Worm (Caenorhabditis elegans) whole organism, dauer: ENCODE results near the gene sru-37.

Experiments used
- unc-62 ChIP-seq: sonication (generic microtip); optimal IDR thresholded peaks from 2 replicates; lab custom pipeline; 2017; ENCODE audit warnings: missing biosample characterization, missing genetic modification reagents, missing genetic modification characterization

The sru-37 gene

DNA sequence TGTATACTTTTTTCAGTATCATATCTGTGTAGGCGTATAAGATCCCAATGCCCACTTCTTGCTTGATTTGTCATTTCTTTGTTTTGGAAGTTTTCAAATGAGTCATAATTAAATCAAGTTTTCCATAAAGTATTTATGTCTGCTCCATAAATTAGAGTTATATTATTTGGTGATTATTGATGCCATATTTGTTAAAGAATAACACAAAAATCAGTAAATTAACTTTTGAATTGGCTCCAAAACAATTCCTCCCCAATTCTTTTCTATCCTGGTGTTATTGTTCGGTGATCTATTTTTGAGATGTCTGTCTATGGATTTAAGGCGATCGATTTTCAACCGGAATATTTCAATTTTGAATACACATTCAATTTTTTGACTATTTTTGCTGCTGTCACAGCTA, at the start of gene sru-37:
TSS of gene sru-37 (plus strand) at position 301 of the 400 bp plus-strand sequence.
- no peak for TF ChIP-seq unc-62

DNA sequence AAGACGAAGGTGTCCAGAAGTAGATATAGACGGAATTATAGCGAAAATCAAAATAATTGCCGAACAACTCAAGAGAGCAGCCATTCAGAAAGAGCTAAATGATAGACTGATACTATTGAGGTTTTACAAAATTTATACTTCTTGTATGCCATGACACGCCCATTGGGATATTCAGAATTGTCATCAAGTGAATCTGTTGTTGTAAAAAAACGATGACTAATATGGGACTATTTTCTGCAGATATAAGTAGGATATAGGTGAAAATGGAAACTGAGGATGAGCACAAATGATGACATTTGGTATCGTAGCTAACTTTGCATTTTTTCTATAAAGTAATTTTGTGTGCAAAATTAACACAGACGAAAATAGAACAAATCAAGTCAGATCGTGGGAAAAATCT, 49.5 kb upstream of the sru-37 start, which contains the start of gene F58E6.8:
TSS of gene F58E6.8 (minus strand) at position 101 of the 400 bp plus-strand sequence.
- no peak for TF ChIP-seq unc-62

DNA sequence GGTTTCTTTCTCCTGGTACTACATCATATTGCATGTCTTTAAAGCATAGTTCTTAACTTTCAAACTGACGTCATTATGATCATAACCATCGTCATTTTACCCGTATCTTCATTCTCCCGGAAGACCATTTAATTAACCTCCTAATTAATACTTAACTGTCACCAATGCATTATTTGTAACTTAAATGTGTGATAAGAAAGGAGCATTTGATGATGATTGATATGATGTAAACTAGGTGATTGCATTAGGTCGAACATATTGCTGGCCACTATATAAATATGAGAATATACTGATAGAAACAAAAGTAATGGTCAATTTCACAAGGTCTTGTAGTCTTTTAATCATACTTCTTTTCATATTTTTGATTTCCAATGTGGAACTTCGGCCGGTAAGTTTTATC, 49.0 kb upstream of the sru-37 start, which contains the start of gene hrg-3:
TSS of gene hrg-3 (plus strand) at position 227 of the 400 bp plus-strand sequence.
- TF ChIP-seq unc-62: no peak

DNA sequence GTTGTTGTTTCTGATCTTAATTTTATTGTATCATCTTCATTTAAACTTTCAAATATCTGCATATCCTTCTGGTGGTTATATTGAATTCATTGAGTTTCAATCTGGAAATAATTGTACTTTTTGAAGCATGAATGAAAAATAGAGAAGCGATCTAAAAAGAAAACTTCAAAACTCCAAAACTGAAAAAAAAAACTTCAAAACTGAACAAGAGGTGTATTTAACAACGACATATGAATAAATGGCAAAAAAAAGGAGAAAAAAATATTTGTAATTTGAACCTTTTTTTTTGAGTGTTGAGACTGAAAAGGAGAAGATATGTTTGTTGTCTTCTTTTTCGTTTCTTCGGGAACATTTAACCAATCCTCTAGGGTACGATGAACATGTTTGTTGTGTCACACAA, 47.4 kb upstream of the sru-37 start, which contains the start of gene F58E6.11:
TSS of gene F58E6.11 (minus strand) at position 101 of the 400 bp plus-strand sequence.
- TF ChIP-seq unc-62: no peak

DNA sequence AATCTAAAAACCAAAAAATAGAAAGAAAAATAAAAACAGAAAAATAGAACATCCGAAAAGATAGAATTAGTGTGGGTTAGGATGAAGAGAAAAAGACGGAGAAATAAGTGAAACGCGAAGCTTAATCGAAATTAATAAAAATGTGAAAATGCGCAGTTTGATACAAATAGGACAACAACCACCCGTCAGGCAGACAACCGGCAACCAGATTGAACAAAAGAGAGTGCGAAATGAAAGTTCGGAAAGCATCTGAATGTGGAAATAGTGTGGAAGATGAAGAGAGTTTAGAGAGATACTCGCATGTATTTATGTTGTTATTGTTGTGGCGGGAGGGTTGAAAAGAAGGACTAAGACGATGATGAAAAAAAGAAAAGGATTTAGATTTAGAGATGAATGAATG, 46.8 kb upstream of the sru-37 start:
- no peak for TF ChIP-seq unc-62

DNA sequence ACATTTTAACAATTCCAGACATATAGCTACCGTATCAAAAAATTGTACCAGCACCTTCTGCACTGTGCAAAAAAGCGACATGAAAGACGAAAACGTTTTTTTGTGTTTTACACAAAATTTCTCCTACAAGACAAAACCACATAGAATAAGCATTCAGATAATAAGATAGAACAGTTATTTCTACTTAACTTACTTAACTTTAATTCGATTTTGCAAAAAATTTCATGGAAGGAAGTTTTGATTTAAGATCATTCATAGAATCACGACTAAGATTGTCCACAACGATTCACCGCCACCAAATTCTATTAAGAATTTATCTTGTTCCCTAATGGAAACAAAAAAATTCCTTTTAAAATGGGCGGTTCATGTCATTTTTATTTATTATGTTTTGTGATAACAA, 41.5 kb upstream of the sru-37 start:
- TF ChIP-seq unc-62: no peak

DNA sequence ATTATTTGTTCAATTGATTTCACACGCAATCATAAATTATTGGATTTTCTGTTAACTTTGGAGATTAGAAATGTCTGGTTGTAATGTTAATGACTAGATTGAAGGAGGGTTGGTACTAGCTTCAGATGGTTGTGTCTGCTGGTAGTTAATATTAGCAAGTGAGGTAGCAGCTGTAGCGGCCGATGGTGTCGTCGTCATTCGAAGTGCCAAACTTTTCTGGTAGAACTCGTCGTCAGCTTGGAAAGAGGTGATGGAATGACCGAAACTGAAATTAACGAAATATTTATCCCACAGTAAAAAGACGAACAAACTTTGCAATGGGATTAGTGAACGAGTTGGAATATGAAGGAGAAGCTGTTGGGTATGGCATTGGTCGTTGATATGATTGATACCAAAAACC, 40.7 kb upstream of the sru-37 start:
- no peak for TF ChIP-seq unc-62

DNA sequence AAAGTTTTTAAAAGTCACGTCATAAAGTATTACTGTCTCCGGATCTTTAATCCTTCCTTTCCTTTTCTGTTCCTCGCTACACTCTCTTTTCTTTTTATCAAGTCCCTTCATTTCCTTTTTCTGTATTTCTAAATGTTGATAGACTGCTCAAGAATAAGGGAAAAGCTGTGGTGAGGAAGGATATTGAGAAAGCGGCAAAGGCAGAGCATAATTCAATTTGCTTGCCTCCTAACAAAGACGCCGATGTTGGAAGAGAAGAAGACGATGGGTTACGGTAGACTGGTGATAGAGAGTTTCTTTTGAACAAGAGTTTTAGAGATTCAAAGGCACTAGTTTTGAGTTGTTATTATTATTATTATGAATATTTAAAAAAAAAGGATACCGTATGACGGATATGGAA, 39.6 kb upstream of the sru-37 start:
- TF ChIP-seq unc-62: no peak

DNA sequence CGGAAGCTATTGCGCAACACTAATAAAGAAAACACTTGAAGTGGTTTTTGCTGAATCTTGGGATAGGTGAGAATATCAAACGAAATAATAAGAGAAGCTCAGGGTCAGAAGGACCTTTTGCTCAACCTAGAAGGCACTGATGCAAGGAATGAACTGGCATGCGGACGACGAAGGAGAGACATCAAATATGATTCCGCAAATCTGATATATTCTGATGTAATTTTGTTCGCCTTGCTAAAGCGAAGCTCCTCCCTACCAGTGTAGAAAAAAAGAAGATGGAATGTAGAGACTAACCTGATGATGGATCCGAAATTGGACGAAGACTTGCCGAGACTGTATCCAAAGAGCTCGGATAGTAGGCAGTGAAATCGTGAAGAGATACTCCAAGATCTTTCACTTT, 37.3 kb upstream of the sru-37 start:
- no peak for TF ChIP-seq unc-62

DNA sequence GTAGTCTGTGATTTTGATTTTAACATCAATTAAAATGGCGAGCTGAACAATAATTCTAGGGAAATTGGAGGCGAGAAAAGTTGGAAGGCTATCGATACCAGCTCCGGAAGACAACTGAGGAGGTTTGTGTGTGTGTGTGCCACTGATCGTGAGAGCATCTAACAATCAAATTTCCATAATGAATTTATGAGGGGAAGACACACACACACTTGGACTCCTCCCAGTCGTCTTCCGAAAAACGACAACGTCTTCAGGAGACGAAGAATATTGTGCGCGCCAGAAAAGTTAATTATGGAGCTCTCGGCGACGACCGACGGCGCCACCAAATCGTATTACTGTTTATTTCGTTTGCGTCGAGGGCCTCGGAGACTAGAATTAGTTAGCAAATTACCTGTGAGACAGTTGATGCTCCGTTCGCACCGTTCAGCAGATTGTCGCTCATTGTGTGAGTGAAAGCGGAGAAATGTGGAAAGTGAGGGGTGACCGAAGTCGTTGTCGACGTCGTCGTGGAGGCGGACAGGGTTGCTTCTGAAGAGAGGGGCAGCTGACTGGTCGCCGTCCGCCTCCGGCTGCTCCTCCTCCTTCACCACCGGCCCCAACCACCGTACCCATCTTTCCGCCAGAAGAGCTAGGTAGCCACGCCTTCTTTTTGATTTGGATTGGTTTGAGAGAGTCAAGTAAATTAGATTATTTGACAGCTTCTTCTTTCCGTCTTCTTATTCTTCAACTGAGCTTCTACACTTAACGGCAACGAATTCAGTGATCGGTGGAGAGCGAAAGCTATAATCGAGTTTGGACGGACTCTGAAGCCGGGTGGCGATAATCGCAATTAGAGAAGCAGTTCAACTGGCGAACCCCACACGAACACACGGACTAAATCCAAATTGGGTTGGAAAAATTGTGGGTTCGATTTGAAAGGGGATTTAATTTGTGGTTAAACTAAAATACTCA, 36.2 kb upstream of the sru-37 start, which contains the start of gene unc-42:
TSS of gene unc-42 (minus strand) at position 564 of the 951 bp plus-strand sequence.
- TF ChIP-seq unc-62: no peak

DNA sequence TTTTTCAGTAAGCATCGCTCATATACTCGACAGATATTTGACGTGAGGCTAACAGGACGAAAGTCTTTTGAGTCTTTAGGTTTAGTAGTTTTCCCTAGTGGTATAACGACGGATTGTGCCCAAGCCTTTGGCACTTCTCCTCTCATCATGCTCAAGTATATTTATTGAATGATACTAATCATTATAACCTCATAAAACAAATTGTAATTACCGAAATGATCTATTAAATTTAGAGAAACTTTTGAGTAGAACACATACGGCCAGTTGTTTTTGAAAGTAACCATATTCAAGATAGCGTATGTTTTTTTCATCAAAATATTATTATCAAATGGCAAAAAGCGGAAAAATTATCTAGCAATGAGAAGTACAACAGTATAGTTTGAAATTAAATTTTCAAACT, 34.0 kb upstream of the sru-37 start:
- TF ChIP-seq unc-62: no peak

DNA sequence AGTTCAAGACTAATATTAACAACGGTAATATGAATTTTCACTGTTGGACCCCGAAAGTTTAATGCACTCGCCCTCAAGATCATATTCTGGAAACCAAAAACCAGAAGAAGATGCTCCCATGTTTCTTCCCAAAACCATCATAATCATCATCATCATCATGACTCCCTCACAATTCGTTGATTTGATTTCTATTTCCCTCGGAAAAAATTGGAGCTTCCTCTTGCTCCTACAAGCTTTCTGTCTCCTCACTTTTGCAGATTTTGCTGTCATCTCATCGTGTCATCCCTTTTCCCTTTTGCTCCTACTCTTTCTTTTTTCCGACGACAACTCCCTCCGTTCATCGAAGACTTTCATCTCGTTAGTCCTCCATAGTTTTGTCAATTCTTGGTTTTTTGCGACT, 33.3 kb upstream of the sru-37 start, which contains the start of gene F46B6.2:
TSS of gene F46B6.2 (plus strand) at position 316 of the 400 bp plus-strand sequence.
- no peak for TF ChIP-seq unc-62

DNA sequence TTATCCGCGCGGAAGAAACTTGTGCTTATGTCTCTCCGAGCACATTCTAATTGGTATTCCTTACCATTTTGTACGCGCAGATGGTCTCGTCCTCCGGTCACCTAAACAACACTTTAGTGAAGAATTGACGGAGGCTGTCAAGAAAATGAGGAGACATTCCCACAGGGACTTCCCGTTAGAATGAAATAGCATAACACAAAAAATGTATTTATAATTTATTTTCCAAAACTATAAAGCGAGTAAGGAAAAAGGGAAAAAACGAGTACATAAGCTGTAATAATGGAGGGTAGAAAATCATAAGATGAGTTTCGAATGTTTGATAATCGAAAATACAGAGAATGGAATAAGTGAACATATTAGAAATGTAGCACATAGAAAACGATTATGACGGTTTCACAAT, 29.5 kb upstream of the sru-37 start, which contains the start of gene F46B6.12:
TSS of gene F46B6.12 (minus strand) at position 101 of the 400 bp plus-strand sequence.
- no peak for TF ChIP-seq unc-62

DNA sequence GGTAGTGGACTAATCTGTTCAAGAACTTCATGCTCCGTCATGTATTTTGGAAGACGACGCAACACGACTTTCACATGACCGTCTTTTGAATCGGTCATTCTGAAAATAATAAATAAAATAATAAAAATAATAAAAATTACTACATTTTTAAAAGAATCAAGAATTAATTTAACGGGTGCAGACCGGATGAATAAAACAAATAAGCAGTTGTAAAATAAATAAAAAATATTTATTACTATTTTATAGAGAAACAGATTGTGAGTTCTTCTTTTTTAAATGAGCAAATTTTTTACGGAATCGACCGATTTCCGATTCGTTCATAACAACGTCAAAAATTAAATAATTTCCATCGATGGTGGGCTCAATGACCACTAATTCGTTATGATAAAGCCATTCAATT, 27.6 kb upstream of the sru-37 start, which contains the start of gene smg-4:
TSS of gene smg-4 (minus strand) at position 101 of the 400 bp plus-strand sequence.
- no peak for TF ChIP-seq unc-62

DNA sequence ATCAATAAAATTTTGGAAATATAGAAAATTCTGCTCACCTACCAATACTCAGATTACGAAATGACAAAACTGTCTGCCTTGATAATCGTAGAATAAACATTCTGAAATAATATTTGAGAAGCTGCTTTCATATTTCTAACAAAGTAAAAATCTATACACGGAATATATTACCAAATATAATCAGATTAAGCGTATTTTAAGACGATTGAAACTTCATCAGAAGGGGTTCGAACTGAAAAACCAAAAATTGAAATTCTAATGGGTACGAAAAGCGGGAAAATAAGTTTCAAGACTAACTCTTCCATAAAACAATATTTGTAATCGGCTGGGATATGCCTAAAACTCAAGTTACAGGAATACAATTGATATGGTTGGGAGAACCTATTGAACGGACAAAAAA, 25.8 kb upstream of the sru-37 start, which contains the start of gene F46B6.4:
TSS of gene F46B6.4 (minus strand) at position 101 of the 400 bp plus-strand sequence.
- no peak for TF ChIP-seq unc-62

DNA sequence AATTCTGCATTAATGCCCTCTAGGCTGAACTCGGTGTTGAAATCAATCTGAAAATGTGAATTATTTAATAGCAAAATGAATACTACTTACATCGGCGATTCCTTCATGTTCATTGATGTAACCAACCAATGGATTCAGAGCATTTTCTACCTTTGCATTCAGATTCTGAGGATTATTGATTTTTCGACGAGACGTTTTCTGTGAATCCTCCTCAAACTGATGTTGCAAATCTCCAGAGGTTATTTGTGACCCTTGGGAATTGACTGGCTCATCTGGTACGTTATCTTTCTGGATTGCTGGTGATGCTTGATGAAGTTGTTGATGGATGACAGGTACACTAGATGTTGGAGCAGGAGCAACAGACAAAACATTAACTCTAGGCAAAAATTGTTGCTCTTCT, 23.2 kb upstream of the sru-37 start:
- no peak for TF ChIP-seq unc-62

DNA sequence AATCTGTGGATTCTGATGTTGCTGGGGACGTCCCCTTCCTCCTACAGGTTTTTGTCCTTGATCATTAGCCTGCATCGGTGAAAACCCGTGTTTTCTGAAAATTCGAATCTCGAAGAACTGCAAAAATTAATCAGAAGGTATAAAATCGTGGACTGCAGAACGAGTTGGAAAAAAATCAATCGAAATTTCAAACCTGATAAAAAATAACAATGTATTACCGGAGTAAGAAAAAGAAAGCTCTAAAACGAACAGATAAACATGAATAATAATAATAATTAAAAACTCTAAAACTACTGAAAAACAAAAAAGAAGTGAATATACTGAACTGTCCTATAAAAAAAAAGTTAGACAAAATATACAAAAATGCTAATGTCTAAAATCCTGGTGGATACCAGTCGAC, 22.3 kb upstream of the sru-37 start, which contains the start of gene F46B6.5:
TSS of gene F46B6.5 (minus strand) at position 101 of the 400 bp plus-strand sequence.
- no peak for TF ChIP-seq unc-62
